Worm (Caenorhabditis elegans): ENCODE measurements around the gene C50F7.9.

ce11 chrIV:7775725-7776124, 43.9 kb upstream of the C50F7.9 start, which contains the start of gene swd-2.1:
- no peak for TF ChIP-seq pha-4 (tag; optimal IDR thresholded peaks at IDR 0.05)
- TF ChIP-seq sem-2 (GFP tag; optimal IDR thresholded peaks at IDR 0.05) = no peak
- no peak for TF ChIP-seq unc-120 (tag; optimal IDR thresholded peaks at IDR 0.05; ENCODE audit: poor library complexity, severe bottlenecking)
- no peak for TF ChIP-seq snpc-4 (tag; optimal IDR thresholded peaks at IDR 0.05)

Data from whole organism, mixed stage, embryonic.